Worm (Caenorhabditis elegans) whole organism, young adult: ENCODE data around the gene gst-18.

Source experiments
- F22D6.2 ChIP-seq: sonication (generic microtip); optimal IDR thresholded peaks from 2 replicates; lab custom pipeline; 2016; ENCODE audit warnings: mild to moderate bottlenecking, missing genetic modification characterization, missing compliant biosample characterization
- F23B12.7 ChIP-seq: sonication (generic microtip); optimal IDR thresholded peaks from 2 replicates; lab custom pipeline; 2017; ENCODE audit warnings: missing genetic modification characterization, mild to moderate bottlenecking, missing compliant biosample characterization, antibody characterized with exemption, moderate library complexity; ENCODE audit not compliant: insufficient read depth
- F52B5.7 ChIP-seq: sonication (generic microtip); optimal IDR thresholded peaks from 2 replicates; lab custom pipeline; 2016; ENCODE audit warnings: mild to moderate bottlenecking, missing genetic modification characterization, missing compliant biosample characterization
- F57A8.1 ChIP-seq: fragments of 200-800 bp; sonication (Bioruptor generic); optimal IDR thresholded peaks from 2 replicates; lab custom pipeline; 2018; ENCODE audit warnings: mild to moderate bottlenecking, missing genetic modification characterization, moderate library complexity, missing compliant biosample characterization
- K12H6.12 ChIP-seq: fragments of 200-800 bp; sonication (Bioruptor generic); optimal IDR thresholded peaks from 2 replicates; lab custom pipeline; 2018; ENCODE audit warnings: mild to moderate bottlenecking, missing genetic modification characterization, missing compliant biosample characterization
- T26A5.8 ChIP-seq: sonication (generic microtip); optimal IDR thresholded peaks from 2 replicates; lab custom pipeline; 2016; ENCODE audit warnings: missing genetic modification characterization, missing compliant biosample characterization
- aptf-2 ChIP-seq: fragments of 200-800 bp; sonication (Bioruptor generic); conservative IDR thresholded peaks from 2 replicates; pipeline ENCODE4 v1.3.6; 2022; ENCODE audit warnings: missing genetic modification reagents, missing genetic modification characterization, missing compliant biosample characterization
- atf-7 ChIP-seq: sonication (generic microtip); optimal IDR thresholded peaks from 2 replicates; lab custom pipeline; 2017; ENCODE audit warnings: mild to moderate bottlenecking, missing genetic modification characterization, missing compliant biosample characterization
- attf-5 ChIP-seq: fragments of 200-800 bp; sonication (Bioruptor generic); optimal IDR thresholded peaks from 2 replicates; lab custom pipeline; 2018; ENCODE audit warnings: mild to moderate bottlenecking, missing genetic modification characterization, missing compliant biosample characterization
- attf-6 ChIP-seq: fragments of 200-800 bp; sonication (Bioruptor generic); IDR thresholded peaks from 2 replicates; pipeline ENCODE4 v1.3.6; 2022; ENCODE audit warnings: missing genetic modification reagents, missing genetic modification characterization, missing compliant biosample characterization
- bed-2 ChIP-seq: fragments of 200-800 bp; sonication (Bioruptor generic); IDR thresholded peaks from 2 replicates; pipeline ENCODE4 v1.3.6; 2022; ENCODE audit warnings: missing genetic modification reagents, missing genetic modification characterization, missing compliant biosample characterization
- cebp-1 ChIP-seq, 2 experiments: fragments of 200-800 bp in 1 of 2; sonication (Bioruptor generic) in 1 of 2; sonication (generic microtip) in 1 of 2; IDR thresholded peaks in 1 of 2; optimal IDR thresholded peaks in 1 of 2; 2 replicates each; pipeline versions ENCODE4 v1.3.6 to Lab custom; 2017 to 2022; ENCODE audit warnings: missing compliant biosample characterization in 2 of 2, missing genetic modification characterization in 2 of 2, mild to moderate bottlenecking in 1 of 2, missing genetic modification reagents in 1 of 2, moderate library complexity in 1 of 2
- ceh-79 ChIP-seq: sonication (generic microtip); optimal IDR thresholded peaks from 2 replicates; lab custom pipeline; 2017; ENCODE audit warnings: mild to moderate bottlenecking, missing genetic modification characterization, missing compliant biosample characterization
- dox-1 ChIP-seq: fragments of 200-800 bp; sonication (Bioruptor generic); IDR thresholded peaks from 2 replicates; pipeline ENCODE4 v1.3.6; 2022; ENCODE audit warnings: missing genetic modification reagents, missing genetic modification characterization, missing compliant biosample characterization
- dpff-1 ChIP-seq: sonication (generic microtip); optimal IDR thresholded peaks from 2 replicates; lab custom pipeline; 2017; ENCODE audit warnings: mild to moderate bottlenecking, missing genetic modification characterization, missing compliant biosample characterization
- egl-18 ChIP-seq: fragments of 200-800 bp; sonication (Bioruptor generic); IDR thresholded peaks from 2 replicates; pipeline ENCODE4 v1.3.6; 2022; ENCODE audit warnings: missing genetic modification reagents, missing genetic modification characterization, missing compliant biosample characterization
- egrh-3 ChIP-seq: fragments of 200-800 bp; sonication (Bioruptor generic); IDR thresholded peaks from 2 replicates; pipeline ENCODE4 v1.3.6; 2022; ENCODE audit warnings: missing genetic modification reagents, missing genetic modification characterization, missing compliant biosample characterization
- ekl-4 ChIP-seq: fragments of 200-800 bp; sonication (Bioruptor generic); IDR thresholded peaks from 2 replicates; pipeline ENCODE4 v1.3.6; 2022; ENCODE audit warnings: missing genetic modification reagents, missing genetic modification characterization, missing compliant biosample characterization
- hlh-12 ChIP-seq: sonication (generic microtip); optimal IDR thresholded peaks from 2 replicates; lab custom pipeline; 2016; ENCODE audit warnings: missing genetic modification characterization, missing compliant biosample characterization
- hlh-26 ChIP-seq: fragments of 200-800 bp; sonication (Bioruptor generic); conservative IDR thresholded peaks from 2 replicates; pipeline ENCODE4 v1.3.6; 2022; ENCODE audit warnings: missing genetic modification reagents, missing genetic modification characterization, missing compliant biosample characterization
- lin-35 ChIP-seq, 3 experiments: fragments of 150-350 bp in 2 of 3; sonication (generic microtip) in 1 of 3; optimal IDR thresholded peaks; 2 replicates each; lab custom pipeline; 2014 to 2018; ENCODE audit warnings: missing biosample characterization in 3 of 3, missing genetic modification characterization in 3 of 3, missing genetic modification reagents in 3 of 3
- lin-54 ChIP-seq: fragments of 200-800 bp; sonication (Bioruptor generic); optimal IDR thresholded peaks from 2 replicates; lab custom pipeline; 2018; ENCODE audit warnings: mild to moderate bottlenecking, missing genetic modification characterization, missing compliant biosample characterization
- madf-10 ChIP-seq: sonication (generic microtip); optimal IDR thresholded peaks from 2 replicates; lab custom pipeline; 2016; ENCODE audit warnings: mild to moderate bottlenecking, missing genetic modification characterization, missing compliant biosample characterization
- mel-28 ChIP-seq: sonication (generic microtip); optimal IDR thresholded peaks from 2 replicates; lab custom pipeline; 2016; ENCODE audit warnings: borderline replicate concordance, mild to moderate bottlenecking, missing genetic modification characterization, missing compliant biosample characterization
- nfya-2 ChIP-seq: fragments of 200-800 bp; sonication (Bioruptor generic); IDR thresholded peaks from 2 replicates; pipeline ENCODE4 v1.3.6; 2022; ENCODE audit warnings: missing genetic modification reagents, missing genetic modification characterization, missing compliant biosample characterization
- nfyb-1 ChIP-seq: fragments of 200-800 bp; sonication (Bioruptor generic); IDR thresholded peaks from 2 replicates; pipeline ENCODE4 v1.3.6; 2022; ENCODE audit warnings: missing genetic modification reagents, missing genetic modification characterization, missing compliant biosample characterization
- nhr-80 ChIP-seq: sonication (generic microtip); optimal IDR thresholded peaks from 2 replicates; lab custom pipeline; 2016; ENCODE audit warnings: missing genetic modification characterization, missing compliant biosample characterization
- repo-1 ChIP-seq: sonication (generic microtip); optimal IDR thresholded peaks from 2 replicates; lab custom pipeline; 2017; ENCODE audit warnings: mild to moderate bottlenecking, missing genetic modification characterization, missing compliant biosample characterization
- sdz-38 ChIP-seq: sonication (generic microtip); optimal IDR thresholded peaks from 2 replicates; lab custom pipeline; 2016; ENCODE audit warnings: missing genotype, missing genetic modification characterization, missing compliant biosample characterization
- snpc-3.4 ChIP-seq: sonication (generic microtip); optimal IDR thresholded peaks from 2 replicates; lab custom pipeline; 2017; ENCODE audit warnings: missing genetic modification characterization, mild to moderate bottlenecking, missing compliant biosample characterization, antibody characterized with exemption, moderate library complexity, missing genotype, missing genetic modification reagents
- somi-1 ChIP-seq: fragments of 200-800 bp; sonication (Bioruptor generic); optimal IDR thresholded peaks from 2 replicates; lab custom pipeline; 2018; ENCODE audit warnings: mild to moderate bottlenecking, missing genetic modification characterization, missing compliant biosample characterization
- sptf-2 ChIP-seq: fragments of 200-800 bp; sonication (Bioruptor generic); optimal IDR thresholded peaks from 2 replicates; lab custom pipeline; 2018; ENCODE audit warnings: mild to moderate bottlenecking, missing genetic modification characterization, missing compliant biosample characterization
- tbx-9 ChIP-seq: sonication (generic microtip); optimal IDR thresholded peaks from 2 replicates; lab custom pipeline; 2016; ENCODE audit warnings: borderline replicate concordance, missing genetic modification characterization, inconsistent platforms, missing compliant biosample characterization
- unc-62 ChIP-seq: fragments of 150-350 bp; optimal IDR thresholded peaks from 2 replicates; lab custom pipeline; 2014; ENCODE audit warnings: missing biosample characterization, missing genetic modification reagents, missing genetic modification characterization
- xnd-1 ChIP-seq: sonication (generic microtip); optimal IDR thresholded peaks from 2 replicates; lab custom pipeline; 2016; ENCODE audit warnings: missing genotype, missing genetic modification reagents, missing genetic modification characterization, missing compliant biosample characterization
- zfh-2 ChIP-seq: fragments of 200-800 bp; sonication (Bioruptor generic); conservative IDR thresholded peaks from 2 replicates; pipeline ENCODE4 v1.3.6; 2022; ENCODE audit warnings: missing genetic modification reagents, missing genetic modification characterization, missing compliant biosample characterization
- ztf-26 ChIP-seq: sonication (generic microtip); optimal IDR thresholded peaks from 2 replicates; lab custom pipeline; 2017; ENCODE audit warnings: missing genetic modification characterization, missing compliant biosample characterization
- ztf-6 ChIP-seq: fragments of 200-800 bp; sonication (Bioruptor generic); IDR thresholded peaks from 2 replicates; pipeline ENCODE4 v1.3.6; 2022; ENCODE audit warnings: missing genetic modification reagents, missing genetic modification characterization, missing compliant biosample characterization

The gst-18 gene

DNA sequence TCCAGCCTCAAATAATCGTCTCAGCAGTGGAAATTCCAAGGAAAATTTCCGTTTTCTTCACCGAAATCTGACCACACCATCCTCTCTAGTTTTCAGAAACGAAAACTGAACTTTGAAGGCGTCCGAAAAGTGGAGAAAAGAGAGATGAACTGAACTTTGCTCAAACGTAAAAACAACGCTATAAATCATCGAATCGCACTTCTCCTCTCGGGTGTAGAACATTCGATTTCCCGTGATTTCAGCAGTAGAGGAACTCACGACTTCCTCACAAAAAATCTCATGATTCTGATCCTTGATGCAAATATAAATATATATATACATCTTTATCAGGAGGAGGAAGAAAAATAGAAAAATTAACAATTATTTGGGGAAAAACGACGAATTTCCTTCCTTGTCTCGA lies 44.5 kb upstream of the gst-18 start:
- TF ChIP-seq dpff-1 (tag; lab: Kevin White, UChicago): no peak
- TF ChIP-seq F57A8.1 (GFP tag; lab: Kevin White, UChicago): no peak
- TF ChIP-seq lin-35 (GFP tag; optimal IDR thresholded peaks at IDR 0.05; lab: Kevin White, UChicago): no peak

DNA sequence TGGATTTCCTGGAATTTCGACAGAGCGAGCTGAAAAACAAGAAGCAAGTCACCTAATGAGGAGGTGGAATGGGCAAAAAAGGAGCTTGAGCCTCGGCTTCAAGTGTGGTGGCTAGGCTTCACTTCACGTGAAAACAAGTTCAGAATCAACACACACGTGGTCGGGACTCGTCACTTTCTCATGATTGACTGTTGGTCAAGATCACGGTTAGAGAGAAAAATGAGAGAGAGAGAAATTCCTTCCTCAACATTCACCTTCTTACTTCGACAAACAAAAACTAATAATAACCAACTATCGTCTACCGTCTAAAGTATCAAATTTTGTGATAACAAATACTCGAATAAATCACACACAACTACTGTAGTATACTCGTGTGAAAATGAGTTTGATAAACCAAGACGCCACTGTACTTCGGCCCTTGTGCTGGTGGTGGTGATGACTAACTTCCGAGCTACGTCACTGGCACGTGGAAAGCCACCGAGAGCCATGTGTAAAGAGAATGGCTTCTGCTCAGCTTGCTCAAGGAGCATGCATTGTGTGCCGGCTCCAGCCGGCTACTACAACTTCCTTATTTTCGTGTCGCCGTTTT lies 43.0 kb upstream of the gst-18 start:
- no peak for TF ChIP-seq tbx-9 (tag; lab: Kevin White, UChicago)
- TF ChIP-seq nfyb-1 (GFP tag; lab: Robert Waterston, UW): no peak
- TF ChIP-seq cebp-1 (GFP tag; IDR thresholded peaks at IDR 0.05; lab: Robert Waterston, UW): no peak
- peak; percentile 21 for TF ChIP-seq cebp-1 (tag; optimal IDR thresholded peaks at IDR 0.05; lab: Kevin White, UChicago)
- TF ChIP-seq sptf-2 (GFP tag; lab: Kevin White, UChicago): no peak
- TF ChIP-seq hlh-26: no peak
- TF ChIP-seq somi-1 (GFP tag; lab: Kevin White, UChicago): peak; percentile 17
- peak; percentile 24 for TF ChIP-seq K12H6.12 (tag; lab: Kevin White, UChicago)
- 0 out of 2 replicates have a peak, but pooled peaks have one; percentile 4 for TF ChIP-seq dox-1 (GFP tag; lab: Robert Waterston, UW)
- peak; percentile 29 for TF ChIP-seq ztf-26

DNA sequence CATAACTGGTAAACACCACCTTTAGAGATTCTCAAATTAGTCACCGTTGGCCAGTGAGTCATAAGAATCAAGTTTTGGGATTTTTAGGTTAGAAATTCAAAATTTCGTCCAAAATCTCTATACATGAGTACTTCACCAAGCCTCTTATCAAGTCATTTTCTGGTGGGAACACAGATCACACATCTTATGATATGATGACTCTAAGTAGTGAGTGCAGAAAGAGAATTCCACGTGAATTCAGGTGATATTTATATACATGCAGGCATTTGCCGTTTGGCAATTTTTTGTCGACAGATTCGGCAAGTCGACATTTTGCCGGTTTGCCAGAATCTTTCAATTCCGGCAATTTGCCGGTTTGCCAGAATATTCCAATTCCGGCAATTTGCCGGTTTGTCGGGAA lies 41.4 kb upstream of the gst-18 start:
- TF ChIP-seq mel-28 (tag; lab: Kevin White, UChicago) (no peak), xnd-1 (tag; lab: Kevin White, UChicago) (no peak), snpc-3.4 (tag; lab: Kevin White, UChicago) (no peak), lin-54 (GFP tag; lab: Kevin White, UChicago) (no peak), nhr-80 (tag; lab: Kevin White, UChicago) (peak; percentile 20), nfyb-1 (GFP tag; lab: Robert Waterston, UW) (0 out of 2 replicates have a peak, but pooled peaks have one; percentile 33)

DNA sequence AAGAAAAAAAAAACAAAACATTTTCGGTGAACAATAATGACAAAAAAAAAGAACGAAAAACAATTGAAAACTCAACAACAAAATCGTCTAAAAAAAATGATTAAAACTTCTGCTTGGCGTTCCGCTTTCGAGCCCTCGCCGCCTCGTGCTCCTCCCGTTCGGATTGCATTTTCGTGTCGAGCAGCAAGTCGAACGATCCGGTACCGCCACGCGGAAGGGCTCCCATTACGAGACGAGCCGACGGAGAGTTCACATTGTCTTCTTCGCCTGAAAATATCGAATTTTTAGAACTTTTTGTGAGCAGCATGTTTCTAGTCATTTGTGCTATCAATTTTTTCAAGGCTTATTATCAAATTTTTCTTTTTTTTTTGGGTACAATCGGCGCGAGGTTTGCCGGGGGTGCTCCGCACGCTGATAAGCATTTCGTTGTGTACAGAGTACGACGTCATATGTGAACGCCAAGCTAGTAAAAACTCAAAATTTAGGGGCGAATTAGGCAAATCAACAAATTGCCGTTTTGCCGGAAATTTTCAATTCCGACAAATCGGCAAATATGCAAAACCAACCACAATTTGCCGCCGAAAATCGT lies 40.1 kb upstream of the gst-18 start:
- TF ChIP-seq F52B5.7 (tag; lab: Kevin White, UChicago) (no peak), attf-5 (GFP tag; lab: Kevin White, UChicago) (no peak), ekl-4 (GFP tag; lab: Robert Waterston, UW) (no peak), xnd-1 (tag; lab: Kevin White, UChicago) (no peak), dox-1 (GFP tag; lab: Robert Waterston, UW) (0 out of 2 replicates have a peak, but pooled peaks have one; percentile 26), hlh-12 (tag; lab: Kevin White, UChicago) (no peak), zfh-2 (GFP tag; lab: Robert Waterston, UW) (peak; percentile 64), madf-10 (tag; lab: Kevin White, UChicago) (no peak), K12H6.12 (tag; lab: Kevin White, UChicago) (no peak), hlh-26 (no peak), bed-2 (GFP tag; lab: Robert Waterston, UW) (no peak), atf-7 (peak; percentile 21), repo-1 (tag; lab: Kevin White, UChicago) (no peak), ztf-6 (no peak), nfya-2 (GFP tag; lab: Robert Waterston, UW) (no peak), T26A5.8 (no peak), F22D6.2 (no peak), sdz-38 (no peak), nhr-80 (tag; lab: Kevin White, UChicago) (peak; percentile 86), F23B12.7 (tag; lab: Kevin White, UChicago) (no peak), aptf-2 (GFP tag; lab: Robert Waterston, UW) (no peak), unc-62 (GFP tag; lab: Kevin White, UChicago) (no peak), egl-18 (GFP tag; lab: Robert Waterston, UW) (no peak), attf-6 (no peak), egrh-3 (GFP tag; lab: Robert Waterston, UW) (no peak), ceh-79 (tag; lab: Kevin White, UChicago) (no peak)
- TF ChIP-seq, all 124 proteins: peak for 4
